Fruit fly (Drosophila melanogaster) whole organism, embryonic: Measurements from ENCODE around the gene sphe.

Experiments used
- CG12155 ChIP-seq: fragments of 200-800 bp; sonication (Bioruptor generic); optimal IDR thresholded peaks from 3 replicates; lab custom pipeline; 2016; ENCODE audit warnings: missing biosample characterization, missing genetic modification characterization
- CG12769 ChIP-seq: fragments of 200-800 bp; sonication (Bioruptor generic); optimal IDR thresholded peaks from 2 replicates; lab custom pipeline; 2019; ENCODE audit warnings: missing biosample characterization, mild to moderate bottlenecking, missing genetic modification characterization, moderate library complexity
- CG15269 ChIP-seq: fragments of 200-800 bp; sonication (Bioruptor generic); optimal IDR thresholded peaks from 2 replicates; lab custom pipeline; 2018; ENCODE audit warnings: missing biosample characterization, mild to moderate bottlenecking, missing genetic modification characterization, moderate library complexity
- CG15696 ChIP-seq: fragments of 200-800 bp; sonication (Bioruptor generic); optimal IDR thresholded peaks from 2 replicates; lab custom pipeline; 2019; ENCODE audit warnings: missing biosample characterization, mild to moderate bottlenecking, missing genetic modification characterization, moderate library complexity
- CG17568 ChIP-seq: fragments of 200-800 bp; sonication (Bioruptor generic); optimal IDR thresholded peaks from 2 replicates; lab custom pipeline; 2018; ENCODE audit warnings: missing biosample characterization, mild to moderate bottlenecking, missing genetic modification characterization, moderate library complexity
- CG17802 ChIP-seq: fragments of 200-800 bp; sonication (Bioruptor generic); optimal IDR thresholded peaks from 2 replicates; lab custom pipeline; 2018; ENCODE audit warnings: missing biosample characterization, mild to moderate bottlenecking, missing genetic modification characterization, moderate library complexity
- CG30403 ChIP-seq: fragments of 200-800 bp; sonication (Bioruptor generic); optimal IDR thresholded peaks from 3 replicates; lab custom pipeline; 2016; ENCODE audit warnings: missing biosample characterization, missing genetic modification characterization
- CG31224 ChIP-seq: fragments of 200-800 bp; sonication (Bioruptor generic); IDR thresholded peaks from 2 replicates; pipeline ENCODE4 v1.3.6; 2022; ENCODE audit warnings: missing biosample characterization, missing genetic modification characterization
- CG33557 ChIP-seq: fragments of 200-800 bp; sonication (Bioruptor generic); optimal IDR thresholded peaks from 2 replicates; lab custom pipeline; 2019; ENCODE audit warnings: missing biosample characterization, mild to moderate bottlenecking, missing genetic modification characterization, moderate library complexity
- CG34224 ChIP-seq: fragments of 200-800 bp; sonication (Bioruptor generic); IDR thresholded peaks from 3 replicates; pipeline ENCODE4 v1.3.6; 2022; ENCODE audit warnings: missing biosample characterization, missing genetic modification characterization; ENCODE audit not compliant: partially characterized antibody
- CG7357 ChIP-seq: fragments of 200-800 bp; sonication (Bioruptor generic); IDR thresholded peaks from 3 replicates; pipeline ENCODE4 v1.3.6; 2022; ENCODE audit warnings: missing biosample characterization, missing genetic modification characterization
- CG7928 ChIP-seq: fragments of 200-800 bp; sonication (Bioruptor generic); optimal IDR thresholded peaks from 2 replicates; lab custom pipeline; 2017; ENCODE audit warnings: missing biosample characterization, mild to moderate bottlenecking, missing genetic modification characterization
- CG9932 ChIP-seq: fragments of 200-800 bp; sonication (Bioruptor generic); IDR thresholded peaks from 2 replicates; pipeline ENCODE4 v1.3.6; 2022; ENCODE audit warnings: missing biosample characterization, missing genetic modification characterization
- CTCF ChIP-seq: fragments of 200-800 bp; sonication (Bioruptor generic); optimal IDR thresholded peaks from 2 replicates; lab custom pipeline; 2017; ENCODE audit warnings: missing biosample characterization, mild to moderate bottlenecking, missing genetic modification characterization, moderate library complexity
- Camta ChIP-seq: fragments of 200-800 bp; sonication (Bioruptor generic); optimal IDR thresholded peaks from 2 replicates; lab custom pipeline; 2016; ENCODE audit warnings: missing biosample characterization, missing genetic modification characterization
- Ets65A ChIP-seq: fragments of 200-800 bp; sonication (Bioruptor generic); peaks from one replicate; lab custom pipeline; 2016; ENCODE audit warnings: missing biosample characterization, missing genetic modification characterization
- HLH3B ChIP-seq: fragments of 200-800 bp; sonication (Bioruptor generic); IDR thresholded peaks from 2 replicates; pipeline ENCODE4 v1.3.6; 2022; ENCODE audit warnings: missing biosample characterization, missing genetic modification characterization
- HmgZ ChIP-seq: fragments of 200-800 bp; sonication (Bioruptor generic); optimal IDR thresholded peaks from 2 replicates; lab custom pipeline; 2018; ENCODE audit warnings: missing biosample characterization, mild to moderate bottlenecking, missing genetic modification characterization
- MBD-R2 ChIP-seq: fragments of 200-800 bp; sonication (Bioruptor generic); IDR thresholded peaks from 2 replicates; pipeline ENCODE4 v1.3.6; 2022; ENCODE audit warnings: missing biosample characterization, missing genetic modification characterization
- MESR4 ChIP-seq: fragments of 200-800 bp; sonication (Bioruptor generic); optimal IDR thresholded peaks from 2 replicates; lab custom pipeline; 2018; ENCODE audit warnings: missing biosample characterization, mild to moderate bottlenecking, missing genetic modification characterization, moderate library complexity
- Max ChIP-seq: fragments of 200-800 bp; sonication (Bioruptor generic); optimal IDR thresholded peaks from 2 replicates; lab custom pipeline; 2016; ENCODE audit warnings: missing biosample characterization, mild to moderate bottlenecking, missing genetic modification characterization
- Med ChIP-seq: fragments of 200-800 bp; sonication (Bioruptor generic); peaks from one replicate; lab custom pipeline; 2016; ENCODE audit warnings: missing biosample characterization, missing genetic modification characterization, mild to moderate bottlenecking, inconsistent platforms, moderate library complexity
- TFAM ChIP-seq: fragments of 200-800 bp; sonication (Bioruptor generic); optimal IDR thresholded peaks from 2 replicates; lab custom pipeline; 2017; ENCODE audit warnings: missing biosample characterization, missing genetic modification characterization, inconsistent platforms
- Xrp1 ChIP-seq: fragments of 200-800 bp; sonication (Bioruptor generic); IDR thresholded peaks from 2 replicates; pipeline ENCODE4 v1.3.6; 2022; ENCODE audit warnings: missing biosample characterization, missing genetic modification characterization
- aop ChIP-seq: fragments of 200-800 bp; sonication (Bioruptor generic); IDR thresholded peaks from 2 replicates; pipeline ENCODE4 v1.3.6; 2022; ENCODE audit warnings: missing biosample characterization, missing genetic modification characterization
- caup ChIP-seq: fragments of 200-800 bp; sonication (Bioruptor generic); optimal IDR thresholded peaks from 3 replicates; lab custom pipeline; 2017; ENCODE audit warnings: missing biosample characterization, mild to moderate bottlenecking, missing genetic modification characterization, moderate library complexity; ENCODE audit not compliant: severe bottlenecking
- dm ChIP-seq: fragments of 200-800 bp; sonication (Bioruptor generic); optimal IDR thresholded peaks from 3 replicates; lab custom pipeline; 2016; ENCODE audit warnings: missing biosample characterization, missing genetic modification characterization
- dmrt11E ChIP-seq: fragments of 200-800 bp; sonication (Bioruptor generic); optimal IDR thresholded peaks from 3 replicates; lab custom pipeline; 2018; ENCODE audit warnings: missing biosample characterization, mild to moderate bottlenecking, missing genetic modification characterization, moderate library complexity
- dpn ChIP-seq, 2 experiments: fragments of 200-800 bp; sonication (Bioruptor generic); optimal IDR thresholded peaks; 3 replicates each; lab custom pipeline; 2016; ENCODE audit warnings: missing biosample characterization in 2 of 2, missing genetic modification characterization in 2 of 2
- ems ChIP-seq: fragments of 200-800 bp; sonication (Bioruptor generic); optimal IDR thresholded peaks from 3 replicates; lab custom pipeline; 2016; ENCODE audit warnings: missing biosample characterization, missing genetic modification characterization
- exex ChIP-seq: fragments of 200-800 bp; sonication (Bioruptor generic); optimal IDR thresholded peaks from 4 replicates; lab custom pipeline; 2018; ENCODE audit warnings: missing biosample characterization, mild to moderate bottlenecking, missing genetic modification characterization, moderate library complexity
- grn ChIP-seq: fragments of 200-800 bp; sonication (Bioruptor generic); optimal IDR thresholded peaks from 3 replicates; lab custom pipeline; 2017; ENCODE audit warnings: missing biosample characterization, missing genetic modification characterization
- hb ChIP-seq: fragments of 200-800 bp; sonication (Bioruptor generic); IDR thresholded peaks from 3 replicates; pipeline ENCODE4 v1.3.6; 2022; ENCODE audit warnings: missing biosample characterization, missing genetic modification characterization; ENCODE audit not compliant: partially characterized antibody
- hkb ChIP-seq, 2 experiments: fragments of 200-800 bp in 1 of 2; fragments of >200 bp in 1 of 2; sonication (Bioruptor generic) in 1 of 2; IDR thresholded peaks in 1 of 2; optimal IDR thresholded peaks in 1 of 2; 2 replicates each; pipeline versions ENCODE4 v1.3.6 to Lab custom; 2017 to 2022; ENCODE audit warnings: missing biosample characterization in 1 of 2, missing genetic modification characterization in 1 of 2
- hth ChIP-seq: fragments of >200 bp; optimal IDR thresholded peaks from 2 replicates; lab custom pipeline; 2017; ENCODE audit warnings: inconsistent platforms
- insv ChIP-seq, 2 experiments: fragments of 200-800 bp; sonication (Bioruptor generic); optimal IDR thresholded peaks; 3 replicates each; lab custom pipeline; 2016 to 2018; ENCODE audit warnings: missing biosample characterization in 2 of 2, missing genetic modification characterization in 2 of 2
- kni ChIP-seq: fragments of 200-800 bp; sonication (Bioruptor generic); optimal IDR thresholded peaks from 3 replicates; lab custom pipeline; 2017; ENCODE audit warnings: mild to moderate bottlenecking, missing biosample characterization, missing genetic modification reagents, missing genetic modification characterization
- luna ChIP-seq: fragments of 200-800 bp; sonication (Bioruptor generic); optimal IDR thresholded peaks from 2 replicates; lab custom pipeline; 2016; ENCODE audit warnings: missing biosample characterization, missing genetic modification characterization
- nerfin-1 ChIP-seq: fragments of 200-800 bp; sonication (Bioruptor generic); optimal IDR thresholded peaks from 3 replicates; lab custom pipeline; 2019; ENCODE audit warnings: missing biosample characterization, mild to moderate bottlenecking, missing genetic modification characterization, moderate library complexity
- odd ChIP-seq: fragments of 200-800 bp; sonication (Bioruptor generic); optimal IDR thresholded peaks from 2 replicates; lab custom pipeline; 2017; ENCODE audit warnings: missing biosample characterization, mild to moderate bottlenecking, missing genetic modification characterization
- prd ChIP-seq, 3 experiments: fragments of >200 bp in 2 of 3; fragments of 200-800 bp in 1 of 3; sonication (Bioruptor generic) in 1 of 3; optimal IDR thresholded peaks in 2 of 3; IDR thresholded peaks in 1 of 3; 2 replicates in 2 of 3; 3 replicates in 1 of 3; pipeline versions ENCODE4 v1.3.6 to Lab custom; 2017 to 2022; ENCODE audit warnings: missing biosample characterization in 1 of 3, missing genetic modification characterization in 1 of 3
- sens ChIP-seq: fragments of 200-800 bp; sonication (Bioruptor generic); peaks from one replicate; lab custom pipeline; 2016; ENCODE audit warnings: missing biosample characterization, missing genetic modification characterization
- sisA ChIP-seq: fragments of 200-800 bp; sonication (Bioruptor generic); IDR thresholded peaks from 2 replicates; pipeline ENCODE4 v1.3.6; 2022; ENCODE audit warnings: missing biosample characterization, missing genetic modification characterization
- sqz ChIP-seq: fragments of 200-800 bp; sonication (Bioruptor generic); optimal IDR thresholded peaks from 3 replicates; lab custom pipeline; 2018; ENCODE audit warnings: missing biosample characterization, mild to moderate bottlenecking, missing genetic modification characterization
- tx ChIP-seq: fragments of 200-800 bp; sonication (Bioruptor generic); optimal IDR thresholded peaks from 2 replicates; lab custom pipeline; 2016; ENCODE audit warnings: missing biosample characterization, missing genetic modification characterization
- vfl ChIP-seq: fragments of 200-800 bp; sonication (Bioruptor generic); optimal IDR thresholded peaks from 2 replicates; lab custom pipeline; 2016; ENCODE audit warnings: missing biosample characterization, missing genetic modification characterization
- z ChIP-seq: fragments of 200-800 bp; sonication (Bioruptor generic); IDR thresholded peaks from 3 replicates; pipeline ENCODE4 v1.3.6; 2022; ENCODE audit warnings: missing biosample characterization, missing genetic modification characterization

Gene sphe

dm6 chrX:16669849-16670248 is 31.9 kb downstream of the sphe start:
- TF ChIP-seq insv (GFP tag; optimal IDR thresholded peaks at IDR 0.05; lab: Kevin White, UChicago) (no peak), CG12155 (no peak), hth (lab: Kevin White, UChicago) (no peak), CG7357 (GFP tag; lab: Robert Waterston, UW) (no peak), CG15269 (tag; lab: Kevin White, UChicago) (no peak), aop (GFP tag; lab: Robert Waterston, UW) (peak; percentile 58; the same call in 1 of the 2 replicates)
- TF ChIP-seq, all 482 proteins: peak for 1

- TF ChIP-seq CG9932 (GFP tag; lab: Robert Waterston, UW) = no peak
- TF ChIP-seq odd (GFP tag; lab: Kevin White, UChicago) = no peak
- TF ChIP-seq MESR4 (GFP tag; lab: Kevin White, UChicago) = no peak
- TF ChIP-seq Max (GFP tag; lab: Kevin White, UChicago) = no peak
- peak; percentile 79 for TF ChIP-seq Ets65A
- peak; percentile 28 for TF ChIP-seq Med (GFP tag; lab: Kevin White, UChicago)
- TF ChIP-seq exex (tag; lab: Kevin White, UChicago) = peak; percentile 0
- no peak for TF ChIP-seq z
- peak; percentile 64 for TF ChIP-seq sens
Measured at dm6 chrX:16664405-16665064, 37.2 kb downstream of the sphe start, which contains the start of gene CG15865. TSS of gene CG15865 (minus strand) at chrX:16664455.

dm6 chrX:16660632-16661031 is 41.1 kb downstream of the sphe start:
- TF ChIP-seq CG12769 (tag; lab: Kevin White, UChicago) (no peak), CTCF (GFP tag; lab: Kevin White, UChicago) (no peak), ems (GFP tag; lab: Kevin White, UChicago) (no peak), CG15696 (tag; lab: Kevin White, UChicago) (peak; percentile 53), kni (GFP tag; lab: Kevin White, UChicago) (no peak), CG17568 (GFP tag; lab: Kevin White, UChicago) (no peak), nerfin-1 (tag; lab: Kevin White, UChicago) (no peak), CG17802 (tag; lab: Kevin White, UChicago) (no peak), tx (no peak), prd (optimal IDR thresholded peaks at IDR 0.05; lab: Kevin White, UChicago) (no peak), prd (GFP tag; IDR thresholded peaks at IDR 0.05; lab: Robert Waterston, UW) (no peak), CG34224 (GFP tag; lab: Robert Waterston, UW) (no peak), hkb (optimal IDR thresholded peaks at IDR 0.05; lab: Kevin White, UChicago) (no peak), hkb (GFP tag; IDR thresholded peaks at IDR 0.05; lab: Robert Waterston, UW) (no peak), MBD-R2 (GFP tag; lab: Robert Waterston, UW) (no peak), sisA (GFP tag; lab: Robert Waterston, UW) (no peak), sens (peak; percentile 53), vfl (GFP tag; lab: Kevin White, UChicago) (no peak), grn (no peak), Xrp1 (GFP tag; lab: Robert Waterston, UW) (0 out of 2 replicates have a peak, but pooled peaks have one; percentile 8), sqz (no peak), caup (GFP tag; lab: Kevin White, UChicago) (no peak), luna (no peak), HLH3B (GFP tag; lab: Robert Waterston, UW) (no peak), dm (GFP tag; lab: Kevin White, UChicago) (no peak), CG31224 (GFP tag; lab: Robert Waterston, UW) (no peak), CG30403 (GFP tag; lab: Kevin White, UChicago) (no peak), dmrt11E (tag; lab: Kevin White, UChicago) (peak; percentile 22), z (no peak), Camta (GFP tag; lab: Kevin White, UChicago) (no peak), dpn (GFP tag; optimal IDR thresholded peaks at IDR 0.05; lab: Kevin White, UChicago) (no peak), HmgZ (tag; lab: Kevin White, UChicago) (no peak), CG7928 (no peak), TFAM (GFP tag; lab: Kevin White, UChicago) (no peak), CG33557 (GFP tag; lab: Kevin White, UChicago) (peak; percentile 5), hb (GFP tag; lab: Robert Waterston, UW) (no peak)
